Fruit fly (Drosophila melanogaster): ENCODE results near the gene CG13843.

dm6 chr3R:22560224-22560623 lies 49.1 kb upstream of the CG13843 start:
- TF ChIP-seq CG6808 (GFP tag; optimal IDR thresholded peaks at IDR 0.05) (no peak), Hr4 (GFP tag; optimal IDR thresholded peaks at IDR 0.05) (no peak), Sox102F (GFP tag; optimal IDR thresholded peaks at IDR 0.05) (no peak), Lpt (GFP tag; optimal IDR thresholded peaks at IDR 0.05) (no peak), CG7368 (GFP tag; optimal IDR thresholded peaks at IDR 0.05) (no peak), CG16779 (tag; optimal IDR thresholded peaks at IDR 0.05) (no peak), Eip78C (GFP tag) (no peak), dsx (GFP tag; optimal IDR thresholded peaks at IDR 0.05; ENCODE audit: poor library complexity, severe bottlenecking) (no peak), OdsH (GFP tag; optimal IDR thresholded peaks at IDR 0.05) (no peak), CG8119 (GFP tag; IDR thresholded peaks at IDR 0.05) (no peak)

Data from whole organism, prepupa.